Fruit fly (Drosophila melanogaster) whole organism, embryonic: ENCODE data around the gene Jhbp2.

Experiments
- ATbp ChIP-seq: fragments of 200-800 bp; sonication (Bioruptor generic); optimal IDR thresholded peaks from 2 replicates; lab custom pipeline; 2017; ENCODE audit warnings: missing biosample characterization, mild to moderate bottlenecking, missing genetic modification characterization, missing genetic modification reagents
- Ada2b ChIP-seq: fragments of 200-800 bp; sonication (Bioruptor generic); IDR thresholded peaks from 2 replicates; pipeline ENCODE4 v1.3.6; 2022; ENCODE audit warnings: missing biosample characterization, missing genetic modification characterization
- CG10979 ChIP-seq: fragments of 200-800 bp; sonication (Bioruptor generic); optimal IDR thresholded peaks from 2 replicates; lab custom pipeline; 2018; ENCODE audit warnings: missing biosample characterization, mild to moderate bottlenecking, missing genetic modification characterization, moderate library complexity
- CG11085 ChIP-seq: fragments of 200-800 bp; sonication (Bioruptor generic); IDR thresholded peaks from 2 replicates; pipeline ENCODE4 v1.3.6; 2022; ENCODE audit warnings: missing biosample characterization, missing genetic modification characterization
- CG11093 ChIP-seq: fragments of 200-800 bp; sonication (Bioruptor generic); IDR thresholded peaks from 3 replicates; pipeline ENCODE4 v1.3.6; 2022; ENCODE audit warnings: missing biosample characterization, missing genetic modification characterization
- CG11560 ChIP-seq: fragments of 200-800 bp; sonication (Bioruptor generic); IDR thresholded peaks from 3 replicates; pipeline ENCODE4 v1.3.6; 2022; ENCODE audit warnings: missing biosample characterization, missing genetic modification characterization
- CG11695 ChIP-seq: fragments of 200-800 bp; sonication (Bioruptor generic); IDR thresholded peaks from 3 replicates; pipeline ENCODE4 v1.3.6; 2022; ENCODE audit warnings: missing biosample characterization, missing genetic modification characterization
- CG12769 ChIP-seq: fragments of 200-800 bp; sonication (Bioruptor generic); optimal IDR thresholded peaks from 2 replicates; lab custom pipeline; 2019; ENCODE audit warnings: missing biosample characterization, mild to moderate bottlenecking, missing genetic modification characterization, moderate library complexity
- CG14014 ChIP-seq: fragments of 200-800 bp; sonication (Bioruptor generic); IDR thresholded peaks from 2 replicates; pipeline ENCODE4 v1.3.6; 2022; ENCODE audit warnings: missing biosample characterization, missing genetic modification characterization
- CG17359 ChIP-seq: fragments of 200-800 bp; sonication (Bioruptor generic); optimal IDR thresholded peaks from 3 replicates; lab custom pipeline; 2018; ENCODE audit warnings: missing biosample characterization, mild to moderate bottlenecking, missing genetic modification characterization, moderate library complexity
- CG17385 ChIP-seq: fragments of 200-800 bp; sonication (Bioruptor generic); optimal IDR thresholded peaks from 3 replicates; lab custom pipeline; 2018; ENCODE audit warnings: missing biosample characterization, mild to moderate bottlenecking, missing genetic modification characterization
- CG18476 ChIP-seq: fragments of 200-800 bp; sonication (Bioruptor generic); optimal IDR thresholded peaks from 2 replicates; lab custom pipeline; 2016; ENCODE audit warnings: missing biosample characterization, mild to moderate bottlenecking, missing genetic modification characterization
- CG18619 ChIP-seq: fragments of 200-800 bp; sonication (Bioruptor generic); optimal IDR thresholded peaks from 3 replicates; lab custom pipeline; 2017; ENCODE audit warnings: missing biosample characterization, mild to moderate bottlenecking, missing genetic modification characterization
- CG3163 ChIP-seq: fragments of 200-800 bp; sonication (Bioruptor generic); optimal IDR thresholded peaks from 3 replicates; lab custom pipeline; 2016; ENCODE audit warnings: missing biosample characterization, missing genetic modification characterization
- CG6813 ChIP-seq: fragments of 200-800 bp; sonication (Bioruptor generic); optimal IDR thresholded peaks from 2 replicates; lab custom pipeline; 2017; ENCODE audit warnings: missing biosample characterization, missing genetic modification characterization, mild to moderate bottlenecking, moderate library complexity, missing genetic modification reagents
- CG7556 ChIP-seq: fragments of 200-800 bp; sonication (Bioruptor generic); optimal IDR thresholded peaks from 2 replicates; lab custom pipeline; 2017; ENCODE audit warnings: missing biosample characterization, mild to moderate bottlenecking, missing genetic modification characterization
- CG8089 ChIP-seq: fragments of 200-800 bp; sonication (Bioruptor generic); optimal IDR thresholded peaks from 3 replicates; lab custom pipeline; 2016; ENCODE audit warnings: missing biosample characterization, missing genetic modification characterization
- CG8281 ChIP-seq: fragments of 200-800 bp; sonication (Bioruptor generic); optimal IDR thresholded peaks from 2 replicates; lab custom pipeline; 2018; ENCODE audit warnings: missing biosample characterization, mild to moderate bottlenecking, missing genetic modification characterization, moderate library complexity
- CG8290 ChIP-seq, 3 experiments: fragments of 200-800 bp; sonication (Bioruptor generic); optimal IDR thresholded peaks; 2 replicates each; lab custom pipeline; 2016 to 2019; ENCODE audit warnings: missing biosample characterization in 3 of 3, missing genetic modification characterization in 3 of 3, mild to moderate bottlenecking in 2 of 3, moderate library complexity in 1 of 3
- CG8924 ChIP-seq: fragments of 200-800 bp; optimal IDR thresholded peaks from 3 replicates; lab custom pipeline; 2019; ENCODE audit warnings: missing biosample characterization, mild to moderate bottlenecking, missing genetic modification characterization, moderate library complexity
- CG9215 ChIP-seq: fragments of 200-800 bp; sonication (Bioruptor generic); IDR thresholded peaks from 2 replicates; pipeline ENCODE4 v1.3.6; 2022; ENCODE audit warnings: missing biosample characterization, missing genetic modification characterization
- Doc3 ChIP-seq: fragments of 200-800 bp; sonication (Bioruptor generic); IDR thresholded peaks from 3 replicates; pipeline ENCODE4 v1.3.6; 2022; ENCODE audit warnings: missing biosample characterization, missing genetic modification characterization; ENCODE audit not compliant: partially characterized antibody
- Dp ChIP-seq: fragments of 200-800 bp; sonication (Bioruptor generic); optimal IDR thresholded peaks from 2 replicates; lab custom pipeline; 2018; ENCODE audit warnings: missing biosample characterization, mild to moderate bottlenecking, missing genetic modification characterization, moderate library complexity
- Hand ChIP-seq: fragments of 200-800 bp; sonication (Bioruptor generic); optimal IDR thresholded peaks from 2 replicates; lab custom pipeline; 2017; ENCODE audit warnings: mild to moderate bottlenecking, missing biosample characterization, missing genetic modification reagents, missing genetic modification characterization
- Hsf ChIP-seq: fragments of 200-800 bp; sonication (Bioruptor generic); optimal IDR thresholded peaks from 3 replicates; lab custom pipeline; 2016; ENCODE audit warnings: missing biosample characterization, missing genetic modification characterization
- Lhr ChIP-seq: fragments of 200-800 bp; sonication (Bioruptor generic); optimal IDR thresholded peaks from 3 replicates; lab custom pipeline; 2017; ENCODE audit warnings: mild to moderate bottlenecking, missing biosample characterization, missing genetic modification reagents, missing genetic modification characterization
- NC2β ChIP-seq: fragments of 200-800 bp; sonication (Bioruptor generic); optimal IDR thresholded peaks from 2 replicates; lab custom pipeline; 2016; ENCODE audit warnings: missing biosample characterization, missing genetic modification characterization
- Neu2 ChIP-seq: fragments of 200-800 bp; sonication (Bioruptor generic); optimal IDR thresholded peaks from 3 replicates; lab custom pipeline; 2016; ENCODE audit warnings: missing biosample characterization, missing genetic modification characterization, borderline replicate concordance
- Nf-YB ChIP-seq: fragments of 200-800 bp; sonication (Bioruptor generic); optimal IDR thresholded peaks from 3 replicates; lab custom pipeline; 2019; ENCODE audit warnings: missing biosample characterization, mild to moderate bottlenecking, missing genetic modification characterization, moderate library complexity
- Optix ChIP-seq: fragments of 200-800 bp; sonication (Bioruptor generic); IDR thresholded peaks from 3 replicates; pipeline ENCODE4 v1.3.6; 2022; ENCODE audit warnings: missing biosample characterization, missing genetic modification characterization
- Side ChIP-seq: fragments of 200-800 bp; sonication (Bioruptor generic); optimal IDR thresholded peaks from 2 replicates; lab custom pipeline; 2016; ENCODE audit warnings: missing biosample characterization, missing genetic modification characterization
- Sox100B ChIP-seq: fragments of 200-800 bp; sonication (Bioruptor generic); optimal IDR thresholded peaks from 3 replicates; lab custom pipeline; 2018; ENCODE audit warnings: missing biosample characterization, mild to moderate bottlenecking, missing genetic modification characterization
- Xbp1 ChIP-seq: fragments of 200-800 bp; sonication (Bioruptor generic); optimal IDR thresholded peaks from 3 replicates; lab custom pipeline; 2016; ENCODE audit warnings: missing biosample characterization, mild to moderate bottlenecking, missing genetic modification characterization
- btn ChIP-seq: fragments of 200-800 bp; sonication (Bioruptor generic); optimal IDR thresholded peaks from 2 replicates; lab custom pipeline; 2016; ENCODE audit warnings: missing biosample characterization, missing genetic modification characterization
- chn ChIP-seq: fragments of 200-800 bp; sonication (Bioruptor generic); optimal IDR thresholded peaks from 2 replicates; lab custom pipeline; 2016; ENCODE audit warnings: missing biosample characterization, missing genetic modification characterization
- hth ChIP-seq: fragments of >200 bp; optimal IDR thresholded peaks from 2 replicates; lab custom pipeline; 2017; ENCODE audit warnings: inconsistent platforms
- inv ChIP-seq: fragments of 200-800 bp; sonication (Bioruptor generic); IDR thresholded peaks from 2 replicates; pipeline ENCODE4 v1.3.6; 2022; ENCODE audit warnings: missing biosample characterization, missing genetic modification characterization; ENCODE audit not compliant: partially characterized antibody
- kah ChIP-seq: fragments of 200-800 bp; sonication (Bioruptor generic); optimal IDR thresholded peaks from 2 replicates; lab custom pipeline; 2018; ENCODE audit warnings: missing biosample characterization, mild to moderate bottlenecking, missing genetic modification characterization
- ken ChIP-seq: fragments of 200-800 bp; sonication (Bioruptor generic); IDR thresholded peaks from 3 replicates; pipeline ENCODE4 v1.3.6; 2022; ENCODE audit warnings: missing biosample characterization, missing genetic modification characterization
- lov ChIP-seq, 2 experiments: fragments of 200-800 bp in 1 of 2; fragments of >200 bp in 1 of 2; sonication (Bioruptor generic) in 1 of 2; IDR thresholded peaks in 1 of 2; optimal IDR thresholded peaks in 1 of 2; 2 replicates in 1 of 2; 3 replicates in 1 of 2; pipeline versions ENCODE4 v1.3.6 to Lab custom; 2017 to 2022; ENCODE audit warnings: missing biosample characterization in 1 of 2, missing genetic modification characterization in 1 of 2
- nerfin-1 ChIP-seq: fragments of 200-800 bp; sonication (Bioruptor generic); optimal IDR thresholded peaks from 3 replicates; lab custom pipeline; 2019; ENCODE audit warnings: missing biosample characterization, mild to moderate bottlenecking, missing genetic modification characterization, moderate library complexity
- nom ChIP-seq: fragments of 200-800 bp; sonication (Bioruptor generic); optimal IDR thresholded peaks from 2 replicates; lab custom pipeline; 2017; ENCODE audit warnings: missing biosample characterization, missing genetic modification characterization, mild to moderate bottlenecking, moderate library complexity, missing genetic modification reagents
- org-1 ChIP-seq: fragments of 200-800 bp; sonication (Bioruptor generic); optimal IDR thresholded peaks from 2 replicates; lab custom pipeline; 2017; ENCODE audit warnings: missing biosample characterization, missing genetic modification characterization
- phol ChIP-seq: fragments of 200-800 bp; sonication (Bioruptor generic); optimal IDR thresholded peaks from 3 replicates; lab custom pipeline; 2018; ENCODE audit warnings: missing biosample characterization, mild to moderate bottlenecking, missing genetic modification characterization, moderate library complexity
- salm ChIP-seq: fragments of 200-800 bp; sonication (Bioruptor generic); optimal IDR thresholded peaks from 2 replicates; lab custom pipeline; 2018; ENCODE audit warnings: missing biosample characterization, mild to moderate bottlenecking, missing genetic modification characterization
- shn ChIP-seq: fragments of 200-800 bp; sonication (Bioruptor generic); optimal IDR thresholded peaks from 3 replicates; lab custom pipeline; 2016; ENCODE audit warnings: missing biosample characterization, missing genetic modification characterization
- tll ChIP-seq, 2 experiments: fragments of 200-800 bp in 1 of 2; fragments of >200 bp in 1 of 2; sonication (Bioruptor generic) in 1 of 2; optimal IDR thresholded peaks; 2 replicates each; lab custom pipeline; 2017 to 2019; ENCODE audit warnings: missing biosample characterization in 2 of 2, missing genetic modification characterization in 2 of 2, mild to moderate bottlenecking in 1 of 2, moderate library complexity in 1 of 2
- yki ChIP-seq: fragments of >200 bp; optimal IDR thresholded peaks from 3 replicates; lab custom pipeline; 2018
- z ChIP-seq: fragments of 200-800 bp; sonication (Bioruptor generic); IDR thresholded peaks from 3 replicates; pipeline ENCODE4 v1.3.6; 2022; ENCODE audit warnings: missing biosample characterization, missing genetic modification characterization

Gene Jhbp2

DNA sequence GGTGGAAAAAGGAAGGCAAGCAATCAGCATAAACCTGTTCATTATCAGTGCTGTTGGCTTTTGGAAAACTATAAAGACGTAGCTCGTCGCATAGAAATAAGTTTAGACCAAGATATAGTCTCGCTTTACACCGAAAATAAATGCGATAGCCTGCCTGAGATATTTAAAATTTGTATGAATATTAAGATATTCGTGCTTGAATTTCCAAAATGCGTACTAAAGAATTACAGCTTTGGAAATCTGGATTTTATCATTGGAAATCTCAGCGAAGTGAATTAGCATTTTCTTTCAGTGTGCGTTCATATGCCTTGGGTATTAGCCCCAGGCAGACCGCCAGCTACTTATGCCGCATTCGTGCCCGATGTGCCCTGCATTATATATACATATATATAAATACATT is 49.0 kb upstream of the Jhbp2 start (continued):
- no peak for TF ChIP-seq tll (GFP tag; optimal IDR thresholded peaks at IDR 0.05; lab: Kevin White, UChicago)
- peak; percentile 85 for TF ChIP-seq CG14014 (GFP tag; lab: Robert Waterston, UW)
- TF ChIP-seq NC2β (GFP tag; lab: Kevin White, UChicago) = peak; percentile 83
- TF ChIP-seq salm = peak; percentile 85
- no peak for TF ChIP-seq hth (lab: Kevin White, UChicago)
- peak; percentile 83 for TF ChIP-seq Side (GFP tag; lab: Kevin White, UChicago)
- TF ChIP-seq kah = peak; percentile 86
- TF ChIP-seq Doc3 (GFP tag; lab: Robert Waterston, UW) = no peak
- peak; percentile 88 for TF ChIP-seq nerfin-1 (tag; lab: Kevin White, UChicago)
- TF ChIP-seq Sox100B = peak; percentile 91
- no peak for TF ChIP-seq inv
- TF ChIP-seq CG8281 (tag; lab: Kevin White, UChicago) = peak; percentile 76
- peak; percentile 93 for TF ChIP-seq CG11695 (GFP tag; lab: Robert Waterston, UW)
- TF ChIP-seq nom (GFP tag; lab: Kevin White, UChicago) = peak; percentile 39
- peak; percentile 82; the same call in 2 of the 3 replicates for TF ChIP-seq Optix (GFP tag; lab: Robert Waterston, UW)
- TF ChIP-seq z (GFP tag; lab: Robert Waterston, UW) = peak; percentile 66; the same call in 2 of the 3 replicates
- TF ChIP-seq CG8089 (GFP tag; lab: Kevin White, UChicago) = peak; percentile 80
- peak; percentile 91 for TF ChIP-seq ken (GFP tag; lab: Robert Waterston, UW)
- peak; percentile 65 for TF ChIP-seq CG3163 (GFP tag; lab: Kevin White, UChicago)
- peak; percentile 87 for TF ChIP-seq Hsf (GFP tag; lab: Kevin White, UChicago)
- peak; percentile 91 for TF ChIP-seq Ada2b (GFP tag; lab: Robert Waterston, UW)
- TF ChIP-seq shn (GFP tag; lab: Kevin White, UChicago) = peak; percentile 77
- TF ChIP-seq CG18476 (GFP tag; lab: Kevin White, UChicago) = peak; percentile 80
- peak; percentile 74 for TF ChIP-seq Nf-YB
- TF ChIP-seq chn (GFP tag; lab: Kevin White, UChicago) = peak; percentile 88
- peak; percentile 93 for TF ChIP-seq phol (tag; lab: Kevin White, UChicago)
- TF ChIP-seq CG7556 (GFP tag; lab: Kevin White, UChicago) = peak; percentile 90
- no peak for TF ChIP-seq lov (optimal IDR thresholded peaks at IDR 0.05; lab: Kevin White, UChicago)
- TF ChIP-seq lov (GFP tag; IDR thresholded peaks at IDR 0.05; lab: Robert Waterston, UW) = peak; percentile 89
- no peak for TF ChIP-seq Neu2 (GFP tag; lab: Kevin White, UChicago)
- TF ChIP-seq Xbp1 (GFP tag; lab: Kevin White, UChicago) = peak; percentile 94
- peak; percentile 71 for TF ChIP-seq CG9215 (GFP tag; lab: Robert Waterston, UW)
- peak; percentile 92 for TF ChIP-seq CG8924
- peak; percentile 64 for TF ChIP-seq Hand (GFP tag; lab: Kevin White, UChicago)
- peak; percentile 81 for TF ChIP-seq btn
- peak; percentile 84 for TF ChIP-seq CG6813 (GFP tag; lab: Kevin White, UChicago)
- peak; percentile 87 for TF ChIP-seq CG12769 (tag; lab: Kevin White, UChicago)
- peak; percentile 65 for TF ChIP-seq CG11085 (GFP tag; lab: Robert Waterston, UW)
- peak; percentile 92 for TF ChIP-seq ATbp
- peak; percentile 84 for TF ChIP-seq CG18619 (GFP tag; lab: Kevin White, UChicago)
- TF ChIP-seq CG17359 (tag; lab: Kevin White, UChicago) = peak; percentile 94
- peak; percentile 85 for TF ChIP-seq CG11093 (GFP tag; lab: Robert Waterston, UW)
- TF ChIP-seq yki = no peak
- TF ChIP-seq CG8290 (GFP tag; optimal IDR thresholded peaks at IDR 0.05; lab: Kevin White, UChicago) = peak; percentile 94
- TF ChIP-seq CG8290 (tag; optimal IDR thresholded peaks at IDR 0.05; lab: Kevin White, UChicago) = peak; percentile 52 to 94
- TF ChIP-seq org-1 (GFP tag; lab: Kevin White, UChicago) = peak; percentile 88
- TF ChIP-seq CG10979 (tag; lab: Kevin White, UChicago) = peak; percentile 93
- peak; percentile 47; the same call in 1 of the 3 replicates for TF ChIP-seq CG11560 (tag; lab: Robert Waterston, UW)
- peak; percentile 88 for TF ChIP-seq CG17385 (GFP tag; lab: Kevin White, UChicago)
- no peak for TF ChIP-seq Dp (GFP tag; lab: Kevin White, UChicago)
- peak; percentile 80 for TF ChIP-seq Lhr (GFP tag; lab: Kevin White, UChicago)
